Fruit fly (Drosophila melanogaster): ENCODE data around the gene Zcchc7.
A peak's percentile ranks its signal among the peaks of the same experiment; 100 is the strongest.

Gene Zcchc7

DNA sequence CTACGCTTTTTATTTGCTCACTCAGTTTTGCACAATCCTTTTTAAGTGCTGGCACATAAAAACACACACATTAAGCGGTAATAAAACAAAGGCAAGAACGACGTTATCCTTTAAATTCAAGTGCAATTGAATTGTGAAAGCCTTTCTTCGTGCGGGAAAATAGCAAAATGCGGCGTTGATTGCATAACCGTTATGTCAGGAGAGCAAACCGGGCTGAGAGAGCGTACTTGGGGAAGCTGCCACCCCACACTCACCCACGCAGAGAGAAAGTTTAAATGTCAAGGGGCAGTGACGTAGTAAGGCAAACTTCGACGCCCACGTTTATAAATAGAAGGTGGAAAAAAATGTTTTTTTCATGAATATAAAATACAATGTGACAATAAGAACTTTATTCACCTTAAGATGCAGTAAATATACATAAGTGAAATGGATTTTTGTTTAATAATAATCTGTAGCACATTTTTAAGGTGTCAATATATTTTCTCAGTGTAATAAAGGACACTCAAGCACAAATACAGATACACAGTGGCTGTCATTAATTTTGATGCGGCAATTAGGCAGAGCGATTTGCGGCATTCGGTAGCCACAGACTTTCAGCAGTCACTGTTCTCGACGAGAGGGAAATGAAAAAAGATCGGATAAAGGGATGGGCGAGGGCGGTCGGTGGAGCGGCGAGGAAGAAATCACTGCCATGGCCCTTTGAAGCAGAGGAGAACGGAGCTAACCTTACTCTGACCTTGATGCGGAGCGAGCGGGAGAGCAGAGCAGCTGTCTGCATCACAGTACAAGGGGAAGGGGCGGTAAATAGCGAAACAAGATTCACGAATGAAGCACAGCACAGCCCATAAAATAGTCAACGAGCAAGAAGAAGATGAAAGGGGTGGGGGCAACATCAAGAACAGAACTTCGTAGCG, 39.1 kb upstream of the Zcchc7 start (continued):
- TF ChIP-seq CG2129 (GFP tag; IDR thresholded peaks at IDR 0.05; ENCODE audit: partially characterized antibody) (no peak), tll (GFP tag; optimal IDR thresholded peaks at IDR 0.05) (no peak), sna (GFP tag; IDR thresholded peaks at IDR 0.05; ENCODE audit: partially characterized antibody) (no peak), fru (optimal IDR thresholded peaks at IDR 0.05) (no peak), br (optimal IDR thresholded peaks at IDR 0.05) (no peak), wor (GFP tag; IDR thresholded peaks at IDR 0.05) (no peak), trh (GFP tag; optimal IDR thresholded peaks at IDR 0.05) (no peak), CG12104 (GFP tag; optimal IDR thresholded peaks at IDR 0.05) (peak; percentile 28), CG6854 (GFP tag; optimal IDR thresholded peaks at IDR 0.05) (peak; percentile 39), ttk (GFP tag; IDR thresholded peaks at IDR 0.05) (no peak), CG42726 (GFP tag; IDR thresholded peaks at IDR 0.05; ENCODE audit: partially characterized antibody) (no peak), CG2116 (GFP tag; optimal IDR thresholded peaks at IDR 0.05) (no peak), ase (GFP tag; IDR thresholded peaks at IDR 0.05) (no peak), gsb-n (tag; optimal IDR thresholded peaks at IDR 0.05) (peak; percentile 39), CoRest (tag; optimal IDR thresholded peaks at IDR 0.05) (peak; percentile 29), CG17829 (tag; optimal IDR thresholded peaks at IDR 0.05) (peak; percentile 27), kah (GFP tag; optimal IDR thresholded peaks at IDR 0.05) (no peak), tin (GFP tag; optimal IDR thresholded peaks at IDR 0.05) (peak; percentile 28), da (GFP tag; optimal IDR thresholded peaks at IDR 0.05) (no peak), CG2678 (tag; optimal IDR thresholded peaks at IDR 0.05) (peak; percentile 73), en (GFP tag; optimal IDR thresholded peaks at IDR 0.05) (no peak), vfl (GFP tag; optimal IDR thresholded peaks at IDR 0.05) (no peak), CG8281 (tag; optimal IDR thresholded peaks at IDR 0.05) (no peak), BEAF-32 (GFP tag; optimal IDR thresholded peaks at IDR 0.05) (no peak), dmrt11E (tag; optimal IDR thresholded peaks at IDR 0.05) (no peak), lbe (GFP tag; optimal IDR thresholded peaks at IDR 0.05) (no peak), CG12299 (tag; optimal IDR thresholded peaks at IDR 0.05) (peak; percentile 34), her (GFP tag; optimal IDR thresholded peaks at IDR 0.05) (no peak), luna (GFP tag; optimal IDR thresholded peaks at IDR 0.05) (no peak), CG8478 (optimal IDR thresholded peaks at IDR 0.05) (no peak), CG32532 (GFP tag; IDR thresholded peaks at IDR 0.05) (peak; percentile 69), Doc2 (GFP tag; IDR thresholded peaks at IDR 0.05) (no peak), Opbp (GFP tag; IDR thresholded peaks at IDR 0.05; ENCODE audit: partially characterized antibody) (no peak), gce (GFP tag; IDR thresholded peaks at IDR 0.05) (no peak), dan (GFP tag; IDR thresholded peaks at IDR 0.05) (no peak), toy (GFP tag; IDR thresholded peaks at IDR 0.05) (no peak), CG9727 (GFP tag; optimal IDR thresholded peaks at IDR 0.05) (peak; percentile 46), CG12659 (GFP tag; optimal IDR thresholded peaks at IDR 0.05) (peak; percentile 12), CG10431 (GFP tag; optimal IDR thresholded peaks at IDR 0.05) (no peak), Meics (GFP tag; optimal IDR thresholded peaks at IDR 0.05) (peak; percentile 13), Gsc (GFP tag; IDR thresholded peaks at IDR 0.05) (no peak), CG18262 (tag; optimal IDR thresholded peaks at IDR 0.05) (peak; percentile 55), CG11085 (GFP tag; IDR thresholded peaks at IDR 0.05) (no peak), trem (tag; optimal IDR thresholded peaks at IDR 0.05) (no peak), Dip2 (GFP tag; IDR thresholded peaks at IDR 0.05) (no peak), sisA (GFP tag; IDR thresholded peaks at IDR 0.05) (peak; percentile 51), CG16863 (GFP tag; optimal IDR thresholded peaks at IDR 0.05) (no peak), CG2202 (tag; optimal IDR thresholded peaks at IDR 0.05) (peak; percentile 44), sd (tag; optimal IDR thresholded peaks at IDR 0.05) (no peak), Myb (GFP tag; optimal IDR thresholded peaks at IDR 0.05) (no peak)

Measured in whole organism, embryonic.